Worm (Caenorhabditis elegans): Measurements from ENCODE around the gene srz-69.
A peak's percentile ranks its signal among the peaks of the same experiment; 100 is the strongest.

The srz-69 gene

DNA sequence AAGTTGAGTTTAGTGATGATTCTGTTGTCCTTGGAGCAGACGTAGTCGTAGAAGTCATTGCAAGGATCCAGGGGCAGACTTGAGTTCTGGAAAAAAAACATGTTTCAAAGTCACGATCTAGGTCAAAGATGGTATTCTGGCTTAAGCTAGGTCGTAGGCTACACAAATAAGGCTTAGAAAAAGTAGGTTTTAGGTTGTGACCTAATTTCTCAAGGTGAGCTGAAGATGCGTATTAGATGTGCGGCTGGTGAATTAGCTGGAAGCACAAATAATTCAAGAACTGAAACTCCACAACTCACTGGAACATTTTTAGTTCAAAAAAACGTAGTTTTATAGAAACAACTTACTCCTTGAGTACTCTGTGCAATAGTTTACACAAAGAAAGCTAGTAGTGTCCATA is 32.9 kb downstream of the srz-69 start, which contains the start of gene F09D12.2:
F09D12.2 (minus strand) TSS at position 101 of the 400 bp plus-strand sequence.
- TF ChIP-seq egl-43 (GFP tag; IDR thresholded peaks at IDR 0.05) (no peak), T26A8.4 (GFP tag; IDR thresholded peaks at IDR 0.05) (no peak), D1046.2 (GFP tag; IDR thresholded peaks at IDR 0.05) (no peak), saeg-2 (GFP tag; IDR thresholded peaks at IDR 0.05) (no peak), pha-4 (GFP tag; IDR thresholded peaks at IDR 0.05) (no peak), pha-4 (tag; optimal IDR thresholded peaks at IDR 0.05) (no peak), duxl-1 (tag; optimal IDR thresholded peaks at IDR 0.05; ENCODE audit: poor library complexity) (no peak), Y48G9A.11 (GFP tag; IDR thresholded peaks at IDR 0.05) (no peak), lin-15B (tag; optimal IDR thresholded peaks at IDR 0.05) (no peak), nhr-41 (GFP tag; IDR thresholded peaks at IDR 0.05) (no peak), spr-3 (GFP tag; optimal IDR thresholded peaks at IDR 0.05) (no peak), daf-12 (tag; optimal IDR thresholded peaks at IDR 0.05) (no peak), egl-27 (tag; optimal IDR thresholded peaks at IDR 0.05) (no peak), dmd-6 (GFP tag; IDR thresholded peaks at IDR 0.05) (no peak), php-3 (GFP tag; IDR thresholded peaks at IDR 0.05) (no peak), nhr-77 (tag; optimal IDR thresholded peaks at IDR 0.05) (no peak), nhr-237 (tag; optimal IDR thresholded peaks at IDR 0.05) (no peak), set-16 (GFP tag; IDR thresholded peaks at IDR 0.05) (no peak)

ce11 chrIV:3442513-3442912 is 34.5 kb downstream of the srz-69 start:
- TF ChIP-seq ceh-32 (tag; optimal IDR thresholded peaks at IDR 0.05; ENCODE audit: poor library complexity) (no peak), snpc-1.2 (GFP tag; IDR thresholded peaks at IDR 0.05) (no peak), ama-1 (optimal IDR thresholded peaks at IDR 0.05) (no peak), cey-2 (tag; optimal IDR thresholded peaks at IDR 0.05; ENCODE audit: borderline replicate concordance, insufficient read depth) (no peak), ztf-7 (tag; optimal IDR thresholded peaks at IDR 0.05) (no peak), nhr-237 (tag; optimal IDR thresholded peaks at IDR 0.05) (no peak), aha-1 (tag) (peak; percentile 95)

DNA sequence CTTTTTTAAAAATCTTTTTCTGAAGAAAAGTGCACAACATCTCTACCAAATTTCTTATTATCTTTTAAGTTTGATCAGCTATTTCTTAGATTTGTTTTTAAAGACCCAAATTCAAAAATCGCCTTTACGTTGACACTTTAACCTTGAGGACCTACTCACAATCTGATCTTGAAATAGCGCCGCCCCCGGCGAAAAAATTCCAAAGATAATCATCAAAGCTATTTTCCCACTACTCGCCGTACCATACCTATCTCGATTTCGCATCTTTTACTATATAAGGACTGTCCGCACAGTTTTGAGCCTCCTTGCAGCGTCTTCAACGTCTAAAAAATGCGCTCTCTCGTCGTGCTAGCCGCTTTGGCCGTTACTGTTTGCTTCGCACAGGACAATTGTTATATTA is 36.2 kb downstream of the srz-69 start, which contains the start of gene grd-10:
grd-10 (plus strand) TSS at position 208 of the 400 bp plus-strand sequence.
- no peak for TF ChIP-seq zag-1 (tag; optimal IDR thresholded peaks at IDR 0.05)
- TF ChIP-seq Y48G9A.11 (GFP tag; IDR thresholded peaks at IDR 0.05): no peak
- TF ChIP-seq arid-1 (GFP tag; conservative IDR thresholded peaks at IDR 0.05): no peak
- no peak for TF ChIP-seq nhr-42 (GFP tag; IDR thresholded peaks at IDR 0.05)
- TF ChIP-seq nhr-77 (tag; optimal IDR thresholded peaks at IDR 0.05): no peak
- no peak for TF ChIP-seq Y5F2A.4 (GFP tag; optimal IDR thresholded peaks at IDR 0.05)
- TF ChIP-seq mxl-3 (GFP tag; optimal IDR thresholded peaks at IDR 0.05): no peak
- TF ChIP-seq mes-2 (tag; optimal IDR thresholded peaks at IDR 0.05; ENCODE audit: poor library complexity, severe bottlenecking): no peak
- no peak for TF ChIP-seq lin-1 (GFP tag; IDR thresholded peaks at IDR 0.05)
- TF ChIP-seq lin-29 (GFP tag; IDR thresholded peaks at IDR 0.05): no peak
- TF ChIP-seq daf-19 (GFP tag; conservative IDR thresholded peaks at IDR 0.05): no peak

DNA sequence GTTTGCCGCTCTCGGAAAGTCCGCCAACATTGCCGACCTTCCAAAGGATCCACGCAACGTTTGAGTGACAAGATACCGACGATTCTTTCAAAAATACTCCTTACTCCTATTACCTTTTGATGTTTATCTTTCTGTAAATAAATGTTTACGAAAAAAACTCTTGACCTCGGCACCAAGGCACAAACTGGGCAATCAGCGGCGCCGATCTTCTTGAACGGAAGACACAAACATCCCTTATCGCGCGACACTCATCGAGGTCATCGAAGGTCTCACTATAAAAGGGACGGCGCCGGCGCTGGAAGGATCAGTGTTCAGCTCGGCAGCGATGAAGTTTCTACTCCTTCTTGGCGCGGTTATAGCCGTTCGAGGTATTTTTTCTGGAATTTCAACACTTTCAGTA is 37.7 kb downstream of the srz-69 start, which contains the start of gene grd-3:
grd-3 (plus strand) TSS at position 302 of the 400 bp plus-strand sequence.
- no peak for TF ChIP-seq T26A8.4 (GFP tag; IDR thresholded peaks at IDR 0.05)
- no peak for TF ChIP-seq nhr-28 (tag; optimal IDR thresholded peaks at IDR 0.05)
- no peak for TF ChIP-seq pha-4 (GFP tag; IDR thresholded peaks at IDR 0.05)
- no peak for TF ChIP-seq pha-4 (tag; optimal IDR thresholded peaks at IDR 0.05)
- no peak for TF ChIP-seq zfp-3 (GFP tag; conservative IDR thresholded peaks at IDR 0.05)
- no peak for TF ChIP-seq ZK546.5 (tag; optimal IDR thresholded peaks at IDR 0.05)
- TF ChIP-seq lin-1 (GFP tag; IDR thresholded peaks at IDR 0.05): no peak

Data from whole organism, L4 larva.